5 fruit fly cellular contexts compared by ENCODE assay signal in the genomic region with DNA sequence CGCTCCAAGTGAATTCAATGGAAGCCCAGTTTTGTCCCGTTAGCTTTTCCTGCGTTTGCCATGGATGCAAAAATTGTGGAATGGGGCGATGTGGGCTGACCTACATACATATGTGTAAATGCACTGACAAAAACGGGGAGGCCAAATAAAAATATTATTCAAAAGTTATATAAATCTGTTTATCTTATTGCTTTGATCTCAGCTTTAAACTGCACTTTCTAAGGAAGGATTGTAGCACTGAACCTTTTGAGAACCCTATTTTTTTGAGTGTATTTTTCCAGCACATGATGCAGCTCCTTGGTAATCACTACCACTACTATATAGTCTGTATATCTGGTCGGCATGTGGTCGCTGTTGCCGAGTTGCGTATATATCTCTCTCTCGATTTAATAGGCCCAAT.
A peak's percentile ranks its signal among the peaks of the same experiment; 100 is the strongest.
TF ChIP-seq lines count a peak whose summit lies in the region.

No protein-coding gene starts in this region.

- TF ChIP-seq CTCF in whole organism, embryonic (GFP tag; optimal IDR thresholded peaks at IDR 0.05; lab: Kevin White, UChicago): no peak

TF ChIP-seq in whole organism, adult, 20 proteins besides CTCF, POLR2A, EP300 and RAD21:
- TF ChIP-seq CG14711 (tag; optimal IDR thresholded peaks at IDR 0.05; lab: Kevin White, UChicago) (peak; percentile 16), Hr96 (GFP tag; optimal IDR thresholded peaks at IDR 0.05; lab: Kevin White, UChicago) (no peak), CG7101 (tag; optimal IDR thresholded peaks at IDR 0.05; lab: Kevin White, UChicago) (no peak), CG7045 (GFP tag; optimal IDR thresholded peaks at IDR 0.05; lab: Kevin White, UChicago) (peak; percentile 34), CG1620 (GFP tag; optimal IDR thresholded peaks at IDR 0.05; lab: Kevin White, UChicago) (no peak), kay (GFP tag; lab: Kevin White, UChicago; ENCODE audit: borderline replicate concordance) (peak; percentile 17), CG12768 (GFP tag; optimal IDR thresholded peaks at IDR 0.05; lab: Kevin White, UChicago) (peak; percentile 32), toe (GFP tag; optimal IDR thresholded peaks at IDR 0.05; lab: Kevin White, UChicago) (no peak), Clk (GFP tag; optimal IDR thresholded peaks at IDR 0.05; lab: Kevin White, UChicago) (peak; percentile 1)

TF ChIP-seq in whole organism, embryonic, 481 proteins besides CTCF, POLR2A, EP300 and RAD21 (continues in another document):
- peak; percentile 49 for TF ChIP-seq CG7839 (tag; optimal IDR thresholded peaks at IDR 0.05; lab: Kevin White, UChicago)
- TF ChIP-seq Myb (GFP tag; optimal IDR thresholded peaks at IDR 0.05; lab: Kevin White, UChicago): no peak
- peak; percentile 55; the same call in 1 of the 2 replicates for TF ChIP-seq CG14014 (GFP tag; IDR thresholded peaks at IDR 0.05; lab: Robert Waterston, UW)
- TF ChIP-seq CG13775 (GFP tag; optimal IDR thresholded peaks at IDR 0.05; lab: Kevin White, UChicago): no peak
- 0 out of 2 replicates have a peak, but pooled peaks have one; percentile 56 for TF ChIP-seq ranshi (GFP tag; IDR thresholded peaks at IDR 0.05; lab: Robert Waterston, UW)
- TF ChIP-seq CG12769 (tag; optimal IDR thresholded peaks at IDR 0.05; lab: Kevin White, UChicago): no peak
- no peak for TF ChIP-seq sc (optimal IDR thresholded peaks at IDR 0.05; lab: Kevin White, UChicago)
- no peak for TF ChIP-seq sc (GFP tag; optimal IDR thresholded peaks at IDR 0.05; lab: Kevin White, UChicago)
- no peak for TF ChIP-seq CG17802 (tag; optimal IDR thresholded peaks at IDR 0.05; lab: Kevin White, UChicago)
- TF ChIP-seq fu2 (GFP tag; optimal IDR thresholded peaks at IDR 0.05; lab: Kevin White, UChicago): no peak
- TF ChIP-seq Fer3 (tag; optimal IDR thresholded peaks at IDR 0.05; lab: Kevin White, UChicago): peak; percentile 52
- TF ChIP-seq BtbVII (GFP tag; optimal IDR thresholded peaks at IDR 0.05; lab: Kevin White, UChicago): peak; percentile 35
- TF ChIP-seq CG16815 (GFP tag; optimal IDR thresholded peaks at IDR 0.05; lab: Kevin White, UChicago): no peak
- TF ChIP-seq CG9727 (GFP tag; optimal IDR thresholded peaks at IDR 0.05; lab: Kevin White, UChicago): peak; percentile 19
- no peak for TF ChIP-seq CG2875 (GFP tag; optimal IDR thresholded peaks at IDR 0.05; lab: Kevin White, UChicago)
- TF ChIP-seq CG11504 (tag; optimal IDR thresholded peaks at IDR 0.05; lab: Kevin White, UChicago): peak; percentile 73
- TF ChIP-seq hb (GFP tag; IDR thresholded peaks at IDR 0.05; lab: Robert Waterston, UW; ENCODE audit: partially characterized antibody): no peak
- peak; percentile 67 for TF ChIP-seq dysf (GFP tag; IDR thresholded peaks at IDR 0.05; lab: Robert Waterston, UW)
- no peak for TF ChIP-seq CG7271 (tag; optimal IDR thresholded peaks at IDR 0.05; lab: Kevin White, UChicago)

TF ChIP-seq in whole organism, prepupa, 60 proteins besides CTCF, POLR2A, EP300 and RAD21 (continues in another document):
- TF ChIP-seq CG11762 (GFP tag; optimal IDR thresholded peaks at IDR 0.05; lab: Kevin White, UChicago; ENCODE audit: insufficient read depth) (peak; percentile 48), Eip78C (GFP tag; lab: Kevin White, UChicago) (peak; percentile 85), Ets96B (tag; optimal IDR thresholded peaks at IDR 0.05; lab: Kevin White, UChicago) (peak; percentile 59), lz (GFP tag; optimal IDR thresholded peaks at IDR 0.05; lab: Kevin White, UChicago) (peak; percentile 7), topi (GFP tag; optimal IDR thresholded peaks at IDR 0.05; lab: Kevin White, UChicago) (peak; percentile 43), net (GFP tag; optimal IDR thresholded peaks at IDR 0.05; lab: Kevin White, UChicago) (peak; percentile 48), CG8119 (GFP tag; IDR thresholded peaks at IDR 0.05; lab: Robert Waterston, UW) (peak; percentile 66; the same call in 2 of the 3 replicates), CG3032 (tag; optimal IDR thresholded peaks at IDR 0.05; lab: Kevin White, UChicago) (peak; percentile 40), dsx (GFP tag; optimal IDR thresholded peaks at IDR 0.05; lab: Kevin White, UChicago; ENCODE audit: poor library complexity, severe bottlenecking) (peak; percentile 29), CG16779 (tag; optimal IDR thresholded peaks at IDR 0.05; lab: Kevin White, UChicago) (no peak), CG7368 (GFP tag; optimal IDR thresholded peaks at IDR 0.05; lab: Kevin White, UChicago) (peak; percentile 30), CG10631 (GFP tag; optimal IDR thresholded peaks at IDR 0.05; lab: Kevin White, UChicago) (peak; percentile 24), Sox15 (GFP tag; optimal IDR thresholded peaks at IDR 0.05; lab: Kevin White, UChicago) (no peak), CG6854 (GFP tag; optimal IDR thresholded peaks at IDR 0.05; lab: Kevin White, UChicago) (no peak), CG32006 (GFP tag; optimal IDR thresholded peaks at IDR 0.05; lab: Kevin White, UChicago) (peak; percentile 59), CG11294 (GFP tag; IDR thresholded peaks at IDR 0.05; lab: Robert Waterston, UW) (peak; percentile 16; the same call in 1 of the 2 replicates), spab (GFP tag; optimal IDR thresholded peaks at IDR 0.05; lab: Kevin White, UChicago) (peak; percentile 42), ss (GFP tag; optimal IDR thresholded peaks at IDR 0.05; lab: Kevin White, UChicago) (peak in 1 of 2 experiments; percentile 43), CG4318 (GFP tag; optimal IDR thresholded peaks at IDR 0.05; lab: Kevin White, UChicago) (no peak)

TF ChIP-seq in whole organism, pupa, 21 proteins besides CTCF, POLR2A, EP300 and RAD21:
- TF ChIP-seq CG10348 (GFP tag; IDR thresholded peaks at IDR 0.05; lab: Robert Waterston, UW): no peak
- peak; percentile 21 for TF ChIP-seq Snoo (tag; optimal IDR thresholded peaks at IDR 0.05; lab: Kevin White, UChicago)
- no peak for TF ChIP-seq EcR (GFP tag; optimal IDR thresholded peaks at IDR 0.05; lab: Kevin White, UChicago)
- TF ChIP-seq rn (GFP tag; IDR thresholded peaks at IDR 0.05; lab: Robert Waterston, UW): no peak
- peak; percentile 55 for TF ChIP-seq CG14655 (GFP tag; optimal IDR thresholded peaks at IDR 0.05; lab: Kevin White, UChicago)
- TF ChIP-seq CG15710 (tag; optimal IDR thresholded peaks at IDR 0.05; lab: Kevin White, UChicago): peak; percentile 58
- TF ChIP-seq CG8301 (tag; optimal IDR thresholded peaks at IDR 0.05; lab: Kevin White, UChicago): peak; percentile 68
- peak; percentile 72 for TF ChIP-seq CG17806 (tag; optimal IDR thresholded peaks at IDR 0.05; lab: Kevin White, UChicago)
- peak; percentile 39 for TF ChIP-seq CG9948 (tag; optimal IDR thresholded peaks at IDR 0.05; lab: Kevin White, UChicago)
- TF ChIP-seq CG32121 (GFP tag; IDR thresholded peaks at IDR 0.05; lab: Robert Waterston, UW): peak; percentile 54; the same call in 1 of the 2 replicates
- TF ChIP-seq Pif1B (GFP tag; optimal IDR thresholded peaks at IDR 0.05; lab: Kevin White, UChicago): peak; percentile 41
- TF ChIP-seq Pif1A (GFP tag; optimal IDR thresholded peaks at IDR 0.05; lab: Kevin White, UChicago): peak; percentile 43
- TF ChIP-seq CG34367 (tag; optimal IDR thresholded peaks at IDR 0.05; lab: Kevin White, UChicago): peak; percentile 13
- TF ChIP-seq CG13204 (GFP tag; optimal IDR thresholded peaks at IDR 0.05; lab: Kevin White, UChicago): no peak
- TF ChIP-seq CG4496 (GFP tag; IDR thresholded peaks at IDR 0.05; lab: Robert Waterston, UW): peak; percentile 85
- TF ChIP-seq Ets98B (GFP tag; IDR thresholded peaks at IDR 0.05; lab: Robert Waterston, UW): no peak
- no peak for TF ChIP-seq fd96Ca (GFP tag; IDR thresholded peaks at IDR 0.05; lab: Robert Waterston, UW)
- TF ChIP-seq D1 (tag; optimal IDR thresholded peaks at IDR 0.05; lab: Kevin White, UChicago): peak; percentile 36
- TF ChIP-seq gl (tag; optimal IDR thresholded peaks at IDR 0.05; lab: Kevin White, UChicago): no peak
- TF ChIP-seq CG12605 (GFP tag; IDR thresholded peaks at IDR 0.05; lab: Robert Waterston, UW): 0 out of 2 replicates have a peak, but pooled peaks have one; percentile 26
- TF ChIP-seq CG8159 (tag; optimal IDR thresholded peaks at IDR 0.05; lab: Kevin White, UChicago): peak; percentile 71

TF ChIP-seq in whole organism, wandering third instar larva, 38 proteins besides CTCF, POLR2A, EP300 and RAD21:
- TF ChIP-seq Hr78 (GFP tag; optimal IDR thresholded peaks at IDR 0.05; lab: Kevin White, UChicago): no peak
- peak; percentile 1 for TF ChIP-seq psq (GFP tag; optimal IDR thresholded peaks at IDR 0.05; lab: Kevin White, UChicago)
- peak; percentile 39 for TF ChIP-seq fru (GFP tag; optimal IDR thresholded peaks at IDR 0.05; lab: Kevin White, UChicago)
- TF ChIP-seq Jra (GFP tag; optimal IDR thresholded peaks at IDR 0.05; lab: Kevin White, UChicago): no peak
- no peak for TF ChIP-seq dmrt93B (GFP tag; optimal IDR thresholded peaks at IDR 0.05; lab: Kevin White, UChicago)
- no peak for TF ChIP-seq jim (GFP tag; optimal IDR thresholded peaks at IDR 0.05; lab: Kevin White, UChicago)
- TF ChIP-seq h (GFP tag; optimal IDR thresholded peaks at IDR 0.05; lab: Kevin White, UChicago): peak; percentile 28
- TF ChIP-seq N (GFP tag; optimal IDR thresholded peaks at IDR 0.05; lab: Kevin White, UChicago): no peak
- TF ChIP-seq ey (GFP tag; optimal IDR thresholded peaks at IDR 0.05; lab: Kevin White, UChicago): no peak
- TF ChIP-seq Rel (GFP tag; optimal IDR thresholded peaks at IDR 0.05; lab: Kevin White, UChicago): no peak
- TF ChIP-seq Rel (tag; optimal IDR thresholded peaks at IDR 0.05; lab: Kevin White, UChicago): no peak
- TF ChIP-seq GATAd (GFP tag; optimal IDR thresholded peaks at IDR 0.05; lab: Kevin White, UChicago): no peak
- TF ChIP-seq foxo (GFP tag; optimal IDR thresholded peaks at IDR 0.05; lab: Kevin White, UChicago): peak in 1 of 2 experiments; percentile 21
- peak; percentile 18 for TF ChIP-seq HLH106 (tag; optimal IDR thresholded peaks at IDR 0.05; lab: Kevin White, UChicago)
- TF ChIP-seq dl (GFP tag; optimal IDR thresholded peaks at IDR 0.05; lab: Kevin White, UChicago; ENCODE audit: insufficient read depth in 1 of 2, partially characterized antibody in 2 of 2): no peak
- TF ChIP-seq br (GFP tag; optimal IDR thresholded peaks at IDR 0.05; lab: Kevin White, UChicago): no peak
